Fruit fly (Drosophila melanogaster) whole organism, embryonic: Measurements from ENCODE around the gene CG33332.

Experiments
- ATbp ChIP-seq: fragments of 200-800 bp; sonication (Bioruptor generic); optimal IDR thresholded peaks from 2 replicates; lab custom pipeline; 2017; ENCODE audit warnings: missing biosample characterization, mild to moderate bottlenecking, missing genetic modification characterization, missing genetic modification reagents
- Awh ChIP-seq: fragments of 200-800 bp; sonication (Bioruptor generic); IDR thresholded peaks from 2 replicates; pipeline ENCODE4, ENCODE4 v1.3.6; 2022; ENCODE audit warnings: missing biosample characterization, missing genetic modification characterization
- B-H1 ChIP-seq: fragments of 200-800 bp; sonication (Bioruptor generic); IDR thresholded peaks from 3 replicates; pipeline ENCODE4 v1.3.6; 2022; ENCODE audit warnings: missing biosample characterization, missing genetic modification characterization
- BtbVII ChIP-seq: fragments of 200-800 bp; sonication (Bioruptor generic); optimal IDR thresholded peaks from 3 replicates; lab custom pipeline; 2017; ENCODE audit warnings: missing biosample characterization, mild to moderate bottlenecking, missing genetic modification characterization
- CG10274 ChIP-seq: fragments of 200-800 bp; sonication (Bioruptor generic); optimal IDR thresholded peaks from 3 replicates; lab custom pipeline; 2017; ENCODE audit warnings: missing biosample characterization, mild to moderate bottlenecking, missing genetic modification characterization
- CG13123 ChIP-seq: fragments of 200-800 bp; sonication (Bioruptor generic); optimal IDR thresholded peaks from 2 replicates; lab custom pipeline; 2016; ENCODE audit warnings: missing biosample characterization, missing genetic modification characterization
- CG13894 ChIP-seq: fragments of 200-800 bp; sonication (Bioruptor generic); optimal IDR thresholded peaks from 3 replicates; lab custom pipeline; 2018; ENCODE audit warnings: missing biosample characterization, mild to moderate bottlenecking, missing genetic modification characterization, moderate library complexity
- CG14667 ChIP-seq: fragments of 200-800 bp; sonication (Bioruptor generic); IDR thresholded peaks from 2 replicates; pipeline ENCODE4 v1.3.6; 2022; ENCODE audit warnings: missing biosample characterization, missing genetic modification characterization
- CG15696 ChIP-seq: fragments of 200-800 bp; sonication (Bioruptor generic); optimal IDR thresholded peaks from 2 replicates; lab custom pipeline; 2019; ENCODE audit warnings: missing biosample characterization, mild to moderate bottlenecking, missing genetic modification characterization, moderate library complexity
- CG17802 ChIP-seq: fragments of 200-800 bp; sonication (Bioruptor generic); optimal IDR thresholded peaks from 2 replicates; lab custom pipeline; 2018; ENCODE audit warnings: missing biosample characterization, mild to moderate bottlenecking, missing genetic modification characterization, moderate library complexity
- CG32767 ChIP-seq: fragments of 200-800 bp; sonication (Bioruptor generic); IDR thresholded peaks from 2 replicates; pipeline ENCODE4 v1.3.6; 2022; ENCODE audit warnings: missing biosample characterization, missing genetic modification characterization
- CG5180 ChIP-seq: fragments of 200-800 bp; sonication (Bioruptor generic); optimal IDR thresholded peaks from 3 replicates; lab custom pipeline; 2017; ENCODE audit warnings: missing biosample characterization, missing genetic modification characterization, mild to moderate bottlenecking, moderate library complexity, missing genetic modification reagents
- CG7928 ChIP-seq: fragments of 200-800 bp; sonication (Bioruptor generic); optimal IDR thresholded peaks from 2 replicates; lab custom pipeline; 2017; ENCODE audit warnings: missing biosample characterization, mild to moderate bottlenecking, missing genetic modification characterization
- CG8765 ChIP-seq: fragments of 200-800 bp; sonication (Bioruptor generic); IDR thresholded peaks from 2 replicates; pipeline ENCODE4 v1.3.6; 2022; ENCODE audit warnings: missing biosample characterization, missing genetic modification characterization
- Deaf1 ChIP-seq: fragments of 200-800 bp; optimal IDR thresholded peaks from 3 replicates; lab custom pipeline; 2019; ENCODE audit warnings: missing biosample characterization, mild to moderate bottlenecking, missing genetic modification characterization, moderate library complexity
- Dip2 ChIP-seq: fragments of 200-800 bp; sonication (Bioruptor generic); IDR thresholded peaks from 2 replicates; pipeline ENCODE4 v1.3.6; 2022; ENCODE audit warnings: missing biosample characterization, missing genetic modification characterization
- Dip3 ChIP-seq: fragments of 200-800 bp; sonication (Bioruptor generic); optimal IDR thresholded peaks from 3 replicates; lab custom pipeline; 2016; ENCODE audit warnings: missing biosample characterization, missing genetic modification characterization
- E2f2 ChIP-seq: fragments of 200-800 bp; sonication (Bioruptor generic); IDR thresholded peaks from 2 replicates; pipeline ENCODE4 v1.3.6; 2022; ENCODE audit warnings: missing biosample characterization, missing genetic modification characterization
- Elba2 ChIP-seq: fragments of 200-800 bp; sonication (Bioruptor generic); optimal IDR thresholded peaks from 3 replicates; lab custom pipeline; 2016; ENCODE audit warnings: missing biosample characterization, missing genetic modification characterization
- H15 ChIP-seq: fragments of 200-800 bp; sonication (Bioruptor generic); IDR thresholded peaks from 3 replicates; pipeline ENCODE4 v1.3.6; 2022; ENCODE audit warnings: missing biosample characterization, missing genetic modification characterization
- HLHmδ ChIP-seq: fragments of 200-800 bp; sonication (Bioruptor generic); optimal IDR thresholded peaks from 2 replicates; lab custom pipeline; 2018; ENCODE audit warnings: missing biosample characterization, mild to moderate bottlenecking, missing genetic modification characterization, moderate library complexity
- Hr3 ChIP-seq: fragments of 200-800 bp; sonication (Bioruptor generic); optimal IDR thresholded peaks from 3 replicates; lab custom pipeline; 2016; ENCODE audit warnings: missing biosample characterization, missing genetic modification characterization
- Hr51 ChIP-seq, 2 experiments: fragments of 200-800 bp; sonication (Bioruptor generic); optimal IDR thresholded peaks; 2 replicates in 1 of 2; 3 replicates in 1 of 2; lab custom pipeline; 2016 to 2018; ENCODE audit warnings: missing biosample characterization in 2 of 2, missing genetic modification characterization in 2 of 2, mild to moderate bottlenecking in 1 of 2, moderate library complexity in 1 of 2
- Mad ChIP-seq: fragments of 200-800 bp; sonication (Bioruptor generic); optimal IDR thresholded peaks from 2 replicates; lab custom pipeline; 2016; ENCODE audit warnings: missing biosample characterization, missing genetic modification characterization
- Myb ChIP-seq: fragments of 200-800 bp; sonication (Bioruptor generic); optimal IDR thresholded peaks from 2 replicates; lab custom pipeline; 2016; ENCODE audit warnings: missing biosample characterization, missing genetic modification characterization
- Nf-YB ChIP-seq: fragments of 200-800 bp; sonication (Bioruptor generic); optimal IDR thresholded peaks from 3 replicates; lab custom pipeline; 2019; ENCODE audit warnings: missing biosample characterization, mild to moderate bottlenecking, missing genetic modification characterization, moderate library complexity
- Scr ChIP-seq: fragments of 200-800 bp; sonication (Bioruptor generic); IDR thresholded peaks from 2 replicates; pipeline ENCODE4 v1.3.6; 2022; ENCODE audit warnings: missing biosample characterization, missing genetic modification characterization; ENCODE audit not compliant: partially characterized antibody
- Sry-β ChIP-seq: fragments of 200-800 bp; sonication (Bioruptor generic); optimal IDR thresholded peaks from 2 replicates; lab custom pipeline; 2018; ENCODE audit warnings: missing biosample characterization, mild to moderate bottlenecking, missing genetic modification characterization, moderate library complexity
- TFAM ChIP-seq: fragments of 200-800 bp; sonication (Bioruptor generic); optimal IDR thresholded peaks from 2 replicates; lab custom pipeline; 2017; ENCODE audit warnings: missing biosample characterization, missing genetic modification characterization, inconsistent platforms
- Vsx1 ChIP-seq: fragments of 200-800 bp; sonication (Bioruptor generic); optimal IDR thresholded peaks from 2 replicates; lab custom pipeline; 2017; ENCODE audit warnings: missing biosample characterization, mild to moderate bottlenecking, missing genetic modification characterization, missing genetic modification reagents
- abd-A ChIP-seq: fragments of 200-800 bp; sonication (Bioruptor generic); optimal IDR thresholded peaks from 3 replicates; lab custom pipeline; 2019; ENCODE audit warnings: missing biosample characterization, mild to moderate bottlenecking, missing genetic modification characterization, moderate library complexity
- cad ChIP-seq: fragments of >200 bp; optimal IDR thresholded peaks from 2 replicates; lab custom pipeline; 2017; ENCODE audit warnings: missing biosample characterization, missing genetic modification characterization
- cato ChIP-seq: fragments of 200-800 bp; sonication (Bioruptor generic); optimal IDR thresholded peaks from 2 replicates; lab custom pipeline; 2016; ENCODE audit warnings: missing biosample characterization, missing genetic modification characterization, borderline replicate concordance
- cg ChIP-seq: fragments of 200-800 bp; sonication (Bioruptor generic); optimal IDR thresholded peaks from 3 replicates; lab custom pipeline; 2019; ENCODE audit warnings: missing biosample characterization, mild to moderate bottlenecking, missing genetic modification characterization, moderate library complexity
- crc ChIP-seq: fragments of 200-800 bp; sonication (Bioruptor generic); optimal IDR thresholded peaks from 2 replicates; lab custom pipeline; 2016; ENCODE audit warnings: missing biosample characterization, missing genetic modification characterization
- dan ChIP-seq: fragments of 200-800 bp; sonication (Bioruptor generic); IDR thresholded peaks from 2 replicates; pipeline ENCODE4 v1.3.6; 2022; ENCODE audit warnings: missing biosample characterization, missing genetic modification characterization
- disco-r ChIP-seq: fragments of 200-800 bp; sonication (Bioruptor generic); optimal IDR thresholded peaks from 2 replicates; lab custom pipeline; 2016; ENCODE audit warnings: missing biosample characterization, missing genetic modification characterization
- fd102C ChIP-seq: fragments of 200-800 bp; sonication (Bioruptor generic); optimal IDR thresholded peaks from 2 replicates; lab custom pipeline; 2018; ENCODE audit warnings: missing biosample characterization, mild to moderate bottlenecking, missing genetic modification characterization, moderate library complexity
- gcm ChIP-seq: fragments of 200-800 bp; sonication (Bioruptor generic); optimal IDR thresholded peaks from 2 replicates; lab custom pipeline; 2019; ENCODE audit warnings: missing biosample characterization, mild to moderate bottlenecking, missing genetic modification characterization, moderate library complexity
- gem ChIP-seq: fragments of 200-800 bp; sonication (Bioruptor generic); optimal IDR thresholded peaks from 2 replicates; lab custom pipeline; 2019; ENCODE audit warnings: missing biosample characterization, mild to moderate bottlenecking, missing genetic modification characterization, moderate library complexity
- jumu ChIP-seq: fragments of 200-800 bp; sonication (Bioruptor generic); optimal IDR thresholded peaks from 3 replicates; lab custom pipeline; 2016; ENCODE audit warnings: missing biosample characterization, missing genetic modification characterization
- kay ChIP-seq: fragments of 200-800 bp; sonication (Bioruptor generic); optimal IDR thresholded peaks from 2 replicates; lab custom pipeline; 2016; ENCODE audit warnings: missing biosample characterization, missing genetic modification characterization
- ken ChIP-seq: fragments of 200-800 bp; sonication (Bioruptor generic); IDR thresholded peaks from 3 replicates; pipeline ENCODE4 v1.3.6; 2022; ENCODE audit warnings: missing biosample characterization, missing genetic modification characterization
- lab ChIP-seq: fragments of 200-800 bp; sonication (Bioruptor generic); optimal IDR thresholded peaks from 3 replicates; lab custom pipeline; 2017; ENCODE audit warnings: missing biosample characterization, missing genetic modification characterization, mild to moderate bottlenecking, moderate library complexity, missing genetic modification reagents
- odd ChIP-seq: fragments of 200-800 bp; sonication (Bioruptor generic); optimal IDR thresholded peaks from 2 replicates; lab custom pipeline; 2017; ENCODE audit warnings: missing biosample characterization, mild to moderate bottlenecking, missing genetic modification characterization
- pan ChIP-seq, 4 experiments: fragments of >200 bp in 3 of 4; fragments of 200-800 bp in 1 of 4; sonication (Bioruptor generic) in 1 of 4; optimal IDR thresholded peaks in 3 of 4; IDR thresholded peaks in 1 of 4; 2 replicates each; pipeline versions ENCODE4 v1.3.6 to Lab custom; 2017 to 2022; ENCODE audit warnings: missing biosample characterization in 2 of 4, missing genetic modification characterization in 2 of 4, mixed read lengths in 1 of 4
- pum ChIP-seq: fragments of 200-800 bp; sonication (Bioruptor generic); optimal IDR thresholded peaks from 2 replicates; lab custom pipeline; 2016; ENCODE audit warnings: missing biosample characterization, missing genetic modification characterization
- ro ChIP-seq: fragments of 200-800 bp; sonication (Bioruptor generic); IDR thresholded peaks from 2 replicates; pipeline ENCODE4 v1.3.6; 2022; ENCODE audit warnings: missing biosample characterization, missing genetic modification characterization
- tx ChIP-seq: fragments of 200-800 bp; sonication (Bioruptor generic); optimal IDR thresholded peaks from 2 replicates; lab custom pipeline; 2016; ENCODE audit warnings: missing biosample characterization, missing genetic modification characterization
- unpg ChIP-seq: fragments of 200-800 bp; sonication (Bioruptor generic); optimal IDR thresholded peaks from 3 replicates; lab custom pipeline; 2018; ENCODE audit warnings: missing biosample characterization, mild to moderate bottlenecking, missing genetic modification characterization, moderate library complexity
- zen2 ChIP-seq: fragments of 200-800 bp; sonication (Bioruptor generic); IDR thresholded peaks from 3 replicates; pipeline ENCODE4 v1.3.6; 2022; ENCODE audit warnings: missing biosample characterization, missing genetic modification characterization; ENCODE audit not compliant: partially characterized antibody

The CG33332 gene

dm6 chr3R:14873345-14873744 lies 12.9 kb upstream of the CG33332 start (continued):
- TF ChIP-seq Sry-β (GFP tag; lab: Kevin White, UChicago), result no peak
- no peak for TF ChIP-seq Hr3 (GFP tag; lab: Kevin White, UChicago)
- TF ChIP-seq HLHmδ (GFP tag; lab: Kevin White, UChicago), result no peak
- TF ChIP-seq CG13894 (tag; lab: Kevin White, UChicago), result peak; percentile 29
- TF ChIP-seq abd-A (tag; lab: Kevin White, UChicago), result peak; percentile 96
- no peak for TF ChIP-seq zen2 (GFP tag; lab: Robert Waterston, UW)
- TF ChIP-seq pum (GFP tag; lab: Kevin White, UChicago), result no peak
- TF ChIP-seq Mad (GFP tag; lab: Kevin White, UChicago), result no peak
- no peak for TF ChIP-seq CG14667 (GFP tag; lab: Robert Waterston, UW)
- no peak for TF ChIP-seq gem (tag; lab: Kevin White, UChicago)
- peak; percentile 52 for TF ChIP-seq CG5180 (GFP tag; lab: Kevin White, UChicago)
- no peak for TF ChIP-seq kay
- TF ChIP-seq Awh (GFP tag; lab: Robert Waterston, UW), result no peak
- no peak for TF ChIP-seq fd102C
- TF ChIP-seq Nf-YB, result no peak
- TF ChIP-seq cg (GFP tag; lab: Kevin White, UChicago), result peak; percentile 6
- TF ChIP-seq H15 (GFP tag; lab: Robert Waterston, UW), result no peak
- no peak for TF ChIP-seq TFAM (GFP tag; lab: Kevin White, UChicago)
- TF ChIP-seq pan (optimal IDR thresholded peaks at IDR 0.05; lab: Kevin White, UChicago), result no peak
- TF ChIP-seq pan (GFP tag; optimal IDR thresholded peaks at IDR 0.05 in 1 of 2, IDR thresholded peaks at IDR 0.05 in 1 of 2), result no peak
- no peak for TF ChIP-seq Hr51 (GFP tag; optimal IDR thresholded peaks at IDR 0.05; lab: Kevin White, UChicago)
- TF ChIP-seq disco-r (GFP tag; lab: Kevin White, UChicago), result no peak
- no peak for TF ChIP-seq Scr (GFP tag; lab: Robert Waterston, UW)
- TF ChIP-seq CG13123 (GFP tag; lab: Kevin White, UChicago), result no peak
- TF ChIP-seq Elba2, result no peak
- no peak for TF ChIP-seq BtbVII (GFP tag; lab: Kevin White, UChicago)
- TF ChIP-seq unpg (GFP tag; lab: Kevin White, UChicago), result no peak
- TF ChIP-seq gcm (GFP tag; lab: Kevin White, UChicago), result no peak
- TF ChIP-seq CG7928, result no peak
- TF ChIP-seq Vsx1 (GFP tag; lab: Kevin White, UChicago), result no peak
- TF ChIP-seq ro (GFP tag; lab: Robert Waterston, UW), result no peak
- no peak for TF ChIP-seq ATbp (GFP tag; lab: Kevin White, UChicago)
- no peak for TF ChIP-seq cato (GFP tag; lab: Kevin White, UChicago)
- no peak for TF ChIP-seq ken (GFP tag; lab: Robert Waterston, UW)
- TF ChIP-seq Dip2 (GFP tag; lab: Robert Waterston, UW), result no peak
- TF ChIP-seq CG32767 (GFP tag; lab: Robert Waterston, UW), result no peak
- no peak for TF ChIP-seq dan
- no peak for TF ChIP-seq B-H1 (GFP tag; lab: Robert Waterston, UW)
- TF ChIP-seq tx, result no peak
- no peak for TF ChIP-seq CG15696 (tag; lab: Kevin White, UChicago)
- TF ChIP-seq Myb (GFP tag; lab: Kevin White, UChicago), result no peak
- TF ChIP-seq E2f2 (GFP tag; lab: Robert Waterston, UW), result no peak
- no peak for TF ChIP-seq jumu (GFP tag; lab: Kevin White, UChicago)
- no peak for TF ChIP-seq cad (GFP tag; lab: Kevin White, UChicago)
- TF ChIP-seq crc (GFP tag; lab: Kevin White, UChicago), result no peak
- peak; percentile 96 for TF ChIP-seq Deaf1
- TF ChIP-seq odd (GFP tag; lab: Kevin White, UChicago), result no peak
- TF ChIP-seq CG8765 (GFP tag; lab: Robert Waterston, UW), result no peak
- no peak for TF ChIP-seq lab (GFP tag; lab: Kevin White, UChicago)
- no peak for TF ChIP-seq CG17802 (tag; lab: Kevin White, UChicago)
- TF ChIP-seq Dip3 (GFP tag; lab: Kevin White, UChicago), result no peak
- no peak for TF ChIP-seq CG10274 (GFP tag; lab: Kevin White, UChicago)
